Worm (Caenorhabditis elegans) whole organism, late embryonic: ENCODE measurements around the gene sma-2.

Source experiments
- ceh-24 ChIP-seq: sonication (generic microtip); optimal IDR thresholded peaks from 2 replicates; lab custom pipeline; 2016; ENCODE audit warnings: mild to moderate bottlenecking, missing genetic modification characterization, missing compliant biosample characterization
- ceh-48 ChIP-seq: sonication (generic microtip); optimal IDR thresholded peaks from 2 replicates; lab custom pipeline; 2016; ENCODE audit warnings: missing genetic modification characterization, inconsistent platforms, missing compliant biosample characterization

ce11 chrIII:8733667-8734066, 15.8 kb upstream of the sma-2 start:
- TF ChIP-seq ceh-24 (tag; lab: Kevin White, UChicago), result no peak
- TF ChIP-seq ceh-48 (tag; lab: Kevin White, UChicago), result no peak
